Fruit fly (Drosophila melanogaster) whole organism, embryonic: ENCODE results near the gene CG44001.

Experiments
- Antp ChIP-seq: fragments of 200-800 bp; sonication (Bioruptor generic); optimal IDR thresholded peaks from 3 replicates; lab custom pipeline; 2016; ENCODE audit warnings: missing biosample characterization, missing genetic modification characterization
- B-H2 ChIP-seq: fragments of 200-800 bp; sonication (Bioruptor generic); optimal IDR thresholded peaks from 2 replicates; lab custom pipeline; 2018; ENCODE audit warnings: missing biosample characterization, mild to moderate bottlenecking, missing genetic modification characterization
- C15 ChIP-seq: fragments of 200-800 bp; sonication (Bioruptor generic); IDR thresholded peaks from 3 replicates; pipeline ENCODE4 v1.3.6; 2022; ENCODE audit warnings: missing biosample characterization, missing genetic modification characterization
- CG10147 ChIP-seq: fragments of 200-800 bp; sonication (Bioruptor generic); optimal IDR thresholded peaks from 2 replicates; lab custom pipeline; 2019; ENCODE audit warnings: missing biosample characterization, mild to moderate bottlenecking, missing genetic modification characterization, moderate library complexity
- CG10979 ChIP-seq: fragments of 200-800 bp; sonication (Bioruptor generic); optimal IDR thresholded peaks from 2 replicates; lab custom pipeline; 2018; ENCODE audit warnings: missing biosample characterization, mild to moderate bottlenecking, missing genetic modification characterization, moderate library complexity
- CG11085 ChIP-seq: fragments of 200-800 bp; sonication (Bioruptor generic); IDR thresholded peaks from 2 replicates; pipeline ENCODE4 v1.3.6; 2022; ENCODE audit warnings: missing biosample characterization, missing genetic modification characterization
- CG11723 ChIP-seq: fragments of 200-800 bp; sonication (Bioruptor generic); optimal IDR thresholded peaks from 2 replicates; lab custom pipeline; 2017; ENCODE audit warnings: missing biosample characterization, mild to moderate bottlenecking, missing genetic modification characterization
- CG14965 ChIP-seq: fragments of 200-800 bp; sonication (Bioruptor generic); optimal IDR thresholded peaks from 2 replicates; lab custom pipeline; 2016; ENCODE audit warnings: missing biosample characterization, missing genetic modification characterization, borderline replicate concordance
- CG16863 ChIP-seq: fragments of 200-800 bp; sonication (Bioruptor generic); optimal IDR thresholded peaks from 3 replicates; lab custom pipeline; 2016; ENCODE audit warnings: missing biosample characterization, missing genetic modification characterization
- CG1832 ChIP-seq: fragments of 200-800 bp; sonication (Bioruptor generic); optimal IDR thresholded peaks from 2 replicates; lab custom pipeline; 2017; ENCODE audit warnings: missing biosample characterization, mild to moderate bottlenecking, missing genetic modification characterization, inconsistent platforms
- CG2875 ChIP-seq: fragments of 200-800 bp; sonication (Bioruptor generic); optimal IDR thresholded peaks from 2 replicates; lab custom pipeline; 2017; ENCODE audit warnings: missing biosample characterization, mild to moderate bottlenecking, missing genetic modification characterization, missing genetic modification reagents
- CG3163 ChIP-seq: fragments of 200-800 bp; sonication (Bioruptor generic); optimal IDR thresholded peaks from 3 replicates; lab custom pipeline; 2016; ENCODE audit warnings: missing biosample characterization, missing genetic modification characterization
- CG3407 ChIP-seq: fragments of 200-800 bp; sonication (Bioruptor generic); optimal IDR thresholded peaks from 2 replicates; lab custom pipeline; 2018; ENCODE audit warnings: missing biosample characterization, mild to moderate bottlenecking, missing genetic modification characterization
- CG3838 ChIP-seq: fragments of 200-800 bp; sonication (Bioruptor generic); optimal IDR thresholded peaks from 3 replicates; lab custom pipeline; 2016; ENCODE audit warnings: missing biosample characterization, missing genetic modification characterization
- CG42726 ChIP-seq: fragments of 200-800 bp; sonication (Bioruptor generic); IDR thresholded peaks from 2 replicates; pipeline ENCODE4 v1.3.6; 2022; ENCODE audit warnings: missing biosample characterization, missing genetic modification characterization; ENCODE audit not compliant: partially characterized antibody
- CG8290 ChIP-seq, 3 experiments: fragments of 200-800 bp; sonication (Bioruptor generic); optimal IDR thresholded peaks; 2 replicates each; lab custom pipeline; 2016 to 2019; ENCODE audit warnings: missing biosample characterization in 3 of 3, missing genetic modification characterization in 3 of 3, mild to moderate bottlenecking in 2 of 3, moderate library complexity in 1 of 3
- CG8388 ChIP-seq: fragments of 200-800 bp; sonication (Bioruptor generic); optimal IDR thresholded peaks from 2 replicates; lab custom pipeline; 2019; ENCODE audit warnings: missing biosample characterization, mild to moderate bottlenecking, missing genetic modification characterization, moderate library complexity
- Dll ChIP-seq: fragments of 200-800 bp; sonication (Bioruptor generic); IDR thresholded peaks from 4 replicates; pipeline ENCODE4 v1.3.6; 2022; ENCODE audit warnings: missing biosample characterization, missing genetic modification characterization; ENCODE audit not compliant: partially characterized antibody
- Dp ChIP-seq: fragments of 200-800 bp; sonication (Bioruptor generic); optimal IDR thresholded peaks from 2 replicates; lab custom pipeline; 2018; ENCODE audit warnings: missing biosample characterization, mild to moderate bottlenecking, missing genetic modification characterization, moderate library complexity
- Fer2 ChIP-seq: fragments of 200-800 bp; sonication (Bioruptor generic); optimal IDR thresholded peaks from 2 replicates; lab custom pipeline; 2018; ENCODE audit warnings: missing biosample characterization, mild to moderate bottlenecking, missing genetic modification characterization, moderate library complexity
- Hey ChIP-seq: fragments of 200-800 bp; sonication (Bioruptor generic); optimal IDR thresholded peaks from 3 replicates; lab custom pipeline; 2018; ENCODE audit warnings: missing biosample characterization, mild to moderate bottlenecking, missing genetic modification characterization
- NK7.1 ChIP-seq: fragments of 200-800 bp; sonication (Bioruptor generic); optimal IDR thresholded peaks from 3 replicates; lab custom pipeline; 2016; ENCODE audit warnings: missing biosample characterization, missing genetic modification characterization
- Neu2 ChIP-seq: fragments of 200-800 bp; sonication (Bioruptor generic); optimal IDR thresholded peaks from 3 replicates; lab custom pipeline; 2016; ENCODE audit warnings: missing biosample characterization, missing genetic modification characterization, borderline replicate concordance
- Nf-YA ChIP-seq: fragments of 200-800 bp; sonication (Bioruptor generic); IDR thresholded peaks from 2 replicates; pipeline ENCODE4 v1.3.6; 2022; ENCODE audit warnings: missing biosample characterization, missing genetic modification characterization
- PHDP ChIP-seq: fragments of 200-800 bp; sonication (Bioruptor generic); optimal IDR thresholded peaks from 3 replicates; lab custom pipeline; 2018; ENCODE audit warnings: missing biosample characterization, mild to moderate bottlenecking, missing genetic modification characterization, moderate library complexity
- Rfx ChIP-seq: fragments of 200-800 bp; sonication (Bioruptor generic); IDR thresholded peaks from 2 replicates; pipeline ENCODE4 v1.3.6; 2022; ENCODE audit warnings: missing biosample characterization, missing genetic modification characterization
- Sox102F ChIP-seq: fragments of 200-800 bp; sonication (Bioruptor generic); optimal IDR thresholded peaks from 2 replicates; lab custom pipeline; 2018; ENCODE audit warnings: missing biosample characterization, mild to moderate bottlenecking, missing genetic modification characterization, moderate library complexity
- TFAM ChIP-seq: fragments of 200-800 bp; sonication (Bioruptor generic); optimal IDR thresholded peaks from 2 replicates; lab custom pipeline; 2017; ENCODE audit warnings: missing biosample characterization, missing genetic modification characterization, inconsistent platforms
- Tbp ChIP-seq: fragments of >200 bp; optimal IDR thresholded peaks from 2 replicates; lab custom pipeline; 2018; ENCODE audit warnings: missing biosample characterization, missing genetic modification characterization
- Trl ChIP-seq, 3 experiments: fragments of >200 bp in 2 of 3; fragments of 200-800 bp in 1 of 3; sonication (Bioruptor generic) in 1 of 3; optimal IDR thresholded peaks; 2 replicates in 1 of 3; 3 replicates in 2 of 3; lab custom pipeline; 2016 to 2017; ENCODE audit warnings: missing biosample characterization in 1 of 3, missing genetic modification characterization in 1 of 3
- al ChIP-seq: fragments of 200-800 bp; sonication (Bioruptor generic); IDR thresholded peaks from 2 replicates; pipeline ENCODE4 v1.3.6; 2022; ENCODE audit warnings: missing biosample characterization, missing genetic modification characterization
- ash1 ChIP-seq: fragments of 200-800 bp; sonication (Bioruptor generic); optimal IDR thresholded peaks from 2 replicates; lab custom pipeline; 2018; ENCODE audit warnings: missing biosample characterization, mild to moderate bottlenecking, missing genetic modification characterization
- bbx ChIP-seq: fragments of 200-800 bp; sonication (Bioruptor generic); IDR thresholded peaks from 2 replicates; pipeline ENCODE4 v1.3.6; 2022; ENCODE audit warnings: missing biosample characterization, missing genetic modification characterization; ENCODE audit not compliant: partially characterized antibody
- chn ChIP-seq: fragments of 200-800 bp; sonication (Bioruptor generic); optimal IDR thresholded peaks from 2 replicates; lab custom pipeline; 2016; ENCODE audit warnings: missing biosample characterization, missing genetic modification characterization
- da ChIP-seq: fragments of 200-800 bp; sonication (Bioruptor generic); optimal IDR thresholded peaks from 2 replicates; lab custom pipeline; 2016; ENCODE audit warnings: missing biosample characterization, missing genetic modification characterization
- dimm ChIP-seq: fragments of 200-800 bp; sonication (Bioruptor generic); IDR thresholded peaks from 2 replicates; pipeline ENCODE4 v1.3.6; 2022; ENCODE audit warnings: missing biosample characterization, missing genetic modification characterization
- eve ChIP-seq, 2 experiments: fragments of >200 bp; optimal IDR thresholded peaks; 2 replicates each; lab custom pipeline; 2017; ENCODE audit warnings: missing biosample characterization in 2 of 2, missing genetic modification characterization in 2 of 2
- fd102C ChIP-seq: fragments of 200-800 bp; sonication (Bioruptor generic); optimal IDR thresholded peaks from 2 replicates; lab custom pipeline; 2018; ENCODE audit warnings: missing biosample characterization, mild to moderate bottlenecking, missing genetic modification characterization, moderate library complexity
- fd96Cb ChIP-seq: fragments of 200-800 bp; sonication (Bioruptor generic); optimal IDR thresholded peaks from 2 replicates; lab custom pipeline; 2018; ENCODE audit warnings: missing biosample characterization, mild to moderate bottlenecking, missing genetic modification characterization, moderate library complexity
- gem ChIP-seq: fragments of 200-800 bp; sonication (Bioruptor generic); optimal IDR thresholded peaks from 2 replicates; lab custom pipeline; 2019; ENCODE audit warnings: missing biosample characterization, mild to moderate bottlenecking, missing genetic modification characterization, moderate library complexity
- jing ChIP-seq: fragments of 200-800 bp; sonication (Bioruptor generic); optimal IDR thresholded peaks from 2 replicates; lab custom pipeline; 2018; ENCODE audit warnings: missing biosample characterization, mild to moderate bottlenecking, missing genetic modification characterization
- maf-S ChIP-seq: fragments of 200-800 bp; sonication (Bioruptor generic); optimal IDR thresholded peaks from 2 replicates; lab custom pipeline; 2016; ENCODE audit warnings: missing biosample characterization, missing genetic modification characterization
- mam ChIP-seq: fragments of 200-800 bp; sonication (Bioruptor generic); optimal IDR thresholded peaks from 3 replicates; lab custom pipeline; 2016; ENCODE audit warnings: missing biosample characterization, missing genetic modification characterization
- mld ChIP-seq: fragments of 200-800 bp; sonication (Bioruptor generic); IDR thresholded peaks from 3 replicates; pipeline ENCODE4 v1.3.6; 2022; ENCODE audit warnings: missing biosample characterization, missing genetic modification characterization; ENCODE audit not compliant: partially characterized antibody
- onecut ChIP-seq: fragments of 200-800 bp; sonication (Bioruptor generic); IDR thresholded peaks from 2 replicates; pipeline ENCODE4 v1.3.6; 2022; ENCODE audit warnings: missing biosample characterization, missing genetic modification characterization
- sqz ChIP-seq: fragments of 200-800 bp; sonication (Bioruptor generic); optimal IDR thresholded peaks from 3 replicates; lab custom pipeline; 2018; ENCODE audit warnings: missing biosample characterization, mild to moderate bottlenecking, missing genetic modification characterization
- stwl ChIP-seq: fragments of 200-800 bp; sonication (Bioruptor generic); optimal IDR thresholded peaks from 3 replicates; lab custom pipeline; 2018; ENCODE audit warnings: missing biosample characterization, mild to moderate bottlenecking, missing genetic modification characterization, moderate library complexity
- twi ChIP-seq: fragments of 200-800 bp; optimal IDR thresholded peaks from 2 replicates; lab custom pipeline; 2019; ENCODE audit warnings: missing biosample characterization, mild to moderate bottlenecking, missing genetic modification characterization, moderate library complexity
- zfh1 ChIP-seq: fragments of 200-800 bp; sonication (Bioruptor generic); IDR thresholded peaks from 3 replicates; pipeline ENCODE4 v1.3.6; 2022; ENCODE audit warnings: missing biosample characterization, missing genetic modification characterization

The CG44001 gene

DNA sequence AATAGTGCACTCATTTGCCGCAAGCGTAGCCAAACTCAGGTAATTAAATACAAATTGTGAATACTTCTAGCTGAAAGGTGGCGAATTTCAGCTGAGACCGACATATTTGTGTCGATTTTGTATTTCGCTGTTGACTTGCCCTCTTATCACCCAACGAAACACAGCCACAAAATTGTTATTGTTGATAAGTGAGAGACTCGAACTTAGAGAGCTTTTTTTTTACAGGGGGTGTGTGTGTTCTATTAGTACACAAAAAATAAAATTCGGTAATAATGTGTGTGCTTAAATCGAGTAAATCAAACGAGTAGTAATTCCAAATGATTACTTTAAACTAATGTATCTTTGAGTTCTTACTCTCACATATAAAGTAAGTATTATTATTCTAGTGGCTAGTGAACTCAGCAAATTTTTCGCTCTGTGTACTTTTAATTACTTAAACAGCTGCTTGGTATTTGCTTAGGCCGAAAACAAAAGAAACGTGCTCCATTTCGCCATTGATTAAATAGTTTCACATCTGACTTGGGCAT is 17.9 kb downstream of the CG44001 start (continued):
- TF ChIP-seq CG1832 (GFP tag; lab: Kevin White, UChicago) (no peak), CG3163 (peak; percentile 0), sqz (GFP tag; lab: Kevin White, UChicago) (peak; percentile 21), onecut (GFP tag; lab: Robert Waterston, UW) (peak; percentile 41; the same call in 1 of the 2 replicates), NK7.1 (GFP tag; lab: Kevin White, UChicago) (peak; percentile 70), dimm (peak; percentile 55), CG8388 (peak; percentile 52), mam (GFP tag; lab: Kevin White, UChicago) (peak; percentile 88), B-H2 (peak; percentile 46), Fer2 (tag; lab: Kevin White, UChicago) (peak; percentile 26), stwl (tag; lab: Kevin White, UChicago) (no peak), CG3838 (GFP tag; lab: Kevin White, UChicago) (peak; percentile 9), ash1 (GFP tag; lab: Kevin White, UChicago) (no peak), CG3407 (GFP tag; lab: Kevin White, UChicago) (peak; percentile 47), CG10979 (peak; percentile 66), eve (GFP tag; optimal IDR thresholded peaks at IDR 0.05; lab: Kevin White, UChicago) (no peak), CG11723 (GFP tag; lab: Kevin White, UChicago) (no peak), CG11085 (GFP tag; lab: Robert Waterston, UW) (0 out of 2 replicates have a peak, but pooled peaks have one; percentile 9), bbx (GFP tag; lab: Robert Waterston, UW) (no peak), Neu2 (GFP tag; lab: Kevin White, UChicago) (no peak), CG14965 (GFP tag; lab: Kevin White, UChicago) (no peak), PHDP (peak; percentile 73), Rfx (GFP tag; lab: Robert Waterston, UW) (peak; percentile 82), Dll (GFP tag; lab: Robert Waterston, UW) (no peak), Tbp (GFP tag; lab: Kevin White, UChicago) (no peak), jing (GFP tag; lab: Kevin White, UChicago) (peak; percentile 31), Trl (optimal IDR thresholded peaks at IDR 0.05; lab: Kevin White, UChicago) (no peak), Trl (GFP tag; optimal IDR thresholded peaks at IDR 0.05; lab: Kevin White, UChicago) (peak; percentile 77), gem (tag; lab: Kevin White, UChicago) (peak; percentile 79), Dp (GFP tag; lab: Kevin White, UChicago) (no peak), mld (GFP tag; lab: Robert Waterston, UW) (no peak), Nf-YA (no peak), C15 (GFP tag; lab: Robert Waterston, UW) (peak; percentile 55; the same call in 1 of the 3 replicates), Sox102F (peak; percentile 67), CG8290 (GFP tag; optimal IDR thresholded peaks at IDR 0.05; lab: Kevin White, UChicago) (peak; percentile 17), CG8290 (tag; optimal IDR thresholded peaks at IDR 0.05; lab: Kevin White, UChicago) (peak in 1 of 2 experiments; percentile 49), CG42726 (GFP tag; lab: Robert Waterston, UW) (no peak), Hey (peak; percentile 6), da (GFP tag; lab: Kevin White, UChicago) (peak; percentile 51), twi (tag; lab: Kevin White, UChicago) (no peak), fd96Cb (peak; percentile 66), CG16863 (GFP tag; lab: Kevin White, UChicago) (no peak), al (GFP tag; lab: Robert Waterston, UW) (no peak; the same call in 1 of the 2 replicates), chn (no peak), maf-S (GFP tag; lab: Kevin White, UChicago) (peak; percentile 71), CG2875 (peak; percentile 40), zfh1 (GFP tag; lab: Robert Waterston, UW) (peak; percentile 51; the same call in 1 of the 3 replicates), Antp (GFP tag; lab: Kevin White, UChicago) (peak; percentile 68), fd102C (GFP tag; lab: Kevin White, UChicago) (no peak), CG10147 (peak; percentile 15), TFAM (GFP tag; lab: Kevin White, UChicago) (no peak)
